Worm (Caenorhabditis elegans): ENCODE measurements around the gene T11F9.1.
A peak's percentile ranks its signal among the peaks of the same experiment; 100 is the strongest.

T11F9.1 gene

DNA sequence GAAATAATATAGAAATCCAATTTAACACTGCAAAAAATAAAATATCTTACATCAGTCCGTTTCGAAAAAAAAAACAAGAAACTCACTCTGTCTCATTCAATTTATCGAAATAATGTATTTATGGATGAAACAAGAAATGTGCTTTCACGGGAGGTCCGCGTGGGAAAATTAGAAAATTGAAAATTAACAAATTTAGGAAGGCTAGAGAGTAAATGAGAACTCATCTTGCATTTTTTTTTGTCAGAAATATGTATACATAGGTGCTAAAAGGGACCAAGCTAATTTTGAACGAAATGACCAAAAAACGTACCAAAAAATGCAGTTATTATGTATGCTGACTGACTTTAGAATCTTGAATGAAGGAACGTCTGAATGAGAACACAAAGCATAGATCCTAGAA, 34.8 kb upstream of the T11F9.1 start, which contains the start of gene T26H10.2:
Gene T26H10.2, minus strand, starts transcription at position 101 of the 400 bp plus-strand sequence.
- TF ChIP-seq nfya-1 (tag; optimal IDR thresholded peaks at IDR 0.05; ENCODE audit: insufficient read depth): no peak
- no peak for TF ChIP-seq nhr-43 (tag; optimal IDR thresholded peaks at IDR 0.05; ENCODE audit: poor library complexity, severe bottlenecking)
- TF ChIP-seq daf-12 (tag; optimal IDR thresholded peaks at IDR 0.05): no peak
- no peak for TF ChIP-seq eor-1 (tag; optimal IDR thresholded peaks at IDR 0.05)
- no peak for TF ChIP-seq sea-2 (GFP tag; optimal IDR thresholded peaks at IDR 0.05)
- no peak for TF ChIP-seq aly-2 (tag; optimal IDR thresholded peaks at IDR 0.05)
- TF ChIP-seq hmg-11 (tag; optimal IDR thresholded peaks at IDR 0.05): no peak
- no peak for TF ChIP-seq mdl-1 (tag; optimal IDR thresholded peaks at IDR 0.05)
- no peak for TF ChIP-seq egl-27 (tag; optimal IDR thresholded peaks at IDR 0.05)
- TF ChIP-seq nhr-11 (tag; optimal IDR thresholded peaks at IDR 0.05): no peak
- TF ChIP-seq skn-1 (tag; optimal IDR thresholded peaks at IDR 0.05): no peak
- no peak for TF ChIP-seq lin-39 (tag; optimal IDR thresholded peaks at IDR 0.05)
- TF ChIP-seq nhr-25 (tag; optimal IDR thresholded peaks at IDR 0.05): no peak
- no peak for TF ChIP-seq fos-1 (tag; optimal IDR thresholded peaks at IDR 0.05)

DNA sequence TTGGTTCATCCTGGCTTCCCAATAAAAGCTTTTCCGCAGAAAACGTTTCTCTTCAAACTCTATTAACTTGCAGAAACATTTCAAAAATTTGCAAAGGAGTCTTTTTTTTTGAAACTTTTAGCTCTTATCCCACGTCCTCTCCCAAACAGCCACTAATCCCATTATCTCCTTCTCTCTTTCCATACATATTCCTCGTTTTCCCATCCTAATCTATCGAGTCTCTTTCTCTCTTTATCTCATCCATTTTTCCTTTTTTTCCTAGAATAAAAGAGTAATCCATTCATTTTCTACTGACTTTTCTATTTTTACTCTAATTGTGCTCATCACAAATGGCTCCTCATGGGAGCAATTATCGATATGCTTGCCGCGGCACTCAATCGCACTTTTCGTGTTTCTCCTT, 30.6 kb upstream of the T11F9.1 start:
- TF ChIP-seq unc-39 (tag; optimal IDR thresholded peaks at IDR 0.05) (no peak), lsy-12 (tag; optimal IDR thresholded peaks at IDR 0.05) (no peak), fkh-2 (tag; optimal IDR thresholded peaks at IDR 0.05) (no peak), nhr-23 (tag; optimal IDR thresholded peaks at IDR 0.05) (no peak), zag-1 (tag; optimal IDR thresholded peaks at IDR 0.05) (no peak), jun-1 (tag; optimal IDR thresholded peaks at IDR 0.05) (no peak), sea-2 (GFP tag; optimal IDR thresholded peaks at IDR 0.05) (no peak), nfya-1 (tag; optimal IDR thresholded peaks at IDR 0.05; ENCODE audit: insufficient read depth) (peak; percentile 9), nhr-67 (tag; optimal IDR thresholded peaks at IDR 0.05) (no peak), ceh-9 (tag; optimal IDR thresholded peaks at IDR 0.05) (no peak), tbx-2 (tag; optimal IDR thresholded peaks at IDR 0.05) (peak; percentile 42), fkh-10 (GFP tag; optimal IDR thresholded peaks at IDR 0.05) (no peak), elt-2 (tag; optimal IDR thresholded peaks at IDR 0.05) (no peak), ceh-28 (tag; optimal IDR thresholded peaks at IDR 0.05) (no peak)

DNA sequence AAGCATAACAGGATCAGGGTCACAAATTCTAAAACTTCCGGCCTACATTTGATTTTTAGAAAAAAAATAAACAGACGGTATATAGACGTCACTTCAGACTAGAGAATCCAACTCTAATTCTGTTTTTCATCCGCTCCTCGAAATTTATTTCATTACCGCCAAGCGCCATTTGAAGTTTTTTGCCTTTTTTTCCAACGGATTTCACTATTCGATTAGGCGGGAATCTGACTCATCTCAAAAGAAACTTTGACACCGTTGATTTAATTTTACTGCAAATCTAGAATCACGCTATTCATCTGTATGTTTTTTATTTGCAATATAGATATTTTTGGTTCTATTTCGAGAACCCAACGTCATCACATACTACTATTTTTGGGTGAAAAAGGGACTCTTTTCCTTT, 28.5 kb upstream of the T11F9.1 start:
- TF ChIP-seq mml-1 (tag; optimal IDR thresholded peaks at IDR 0.05) (no peak), ceh-28 (tag; optimal IDR thresholded peaks at IDR 0.05) (no peak), fkh-10 (GFP tag; optimal IDR thresholded peaks at IDR 0.05) (peak; percentile 72), elt-3 (tag; optimal IDR thresholded peaks at IDR 0.05) (no peak), egl-5 (tag; optimal IDR thresholded peaks at IDR 0.05) (no peak), nhr-25 (tag; optimal IDR thresholded peaks at IDR 0.05) (no peak), zag-1 (tag; optimal IDR thresholded peaks at IDR 0.05) (no peak)

DNA sequence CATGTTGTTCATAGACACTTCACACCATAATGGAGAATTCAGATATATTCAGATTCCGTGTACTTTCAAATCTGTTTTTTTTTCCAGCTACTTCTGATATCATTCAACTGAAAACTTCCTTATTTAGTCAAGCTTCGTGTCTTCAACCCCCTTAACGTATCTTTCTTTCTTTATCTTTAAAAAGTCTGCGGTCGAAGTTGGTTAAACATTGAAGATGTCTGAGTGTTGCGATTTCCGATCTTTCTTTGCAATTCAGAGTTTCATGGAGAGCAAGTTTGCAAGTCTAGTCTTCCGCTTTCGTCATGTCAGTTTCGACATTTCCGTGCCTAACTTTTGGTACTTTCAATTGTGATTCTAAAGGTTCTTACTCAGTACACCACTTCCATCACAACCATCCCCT, 24.1 kb upstream of the T11F9.1 start:
- TF ChIP-seq ceh-28 (tag; optimal IDR thresholded peaks at IDR 0.05) (no peak), elt-1 (tag; optimal IDR thresholded peaks at IDR 0.05) (no peak), nhr-28 (tag; optimal IDR thresholded peaks at IDR 0.05) (no peak), nhr-43 (tag; optimal IDR thresholded peaks at IDR 0.05; ENCODE audit: poor library complexity, severe bottlenecking) (no peak), lsy-12 (tag; optimal IDR thresholded peaks at IDR 0.05) (no peak), lin-15B (tag; optimal IDR thresholded peaks at IDR 0.05) (no peak), fkh-10 (GFP tag; optimal IDR thresholded peaks at IDR 0.05) (no peak), pqm-1 (tag; optimal IDR thresholded peaks at IDR 0.05) (no peak), nhr-76 (tag; optimal IDR thresholded peaks at IDR 0.05) (no peak), jun-1 (tag; optimal IDR thresholded peaks at IDR 0.05) (no peak)

DNA sequence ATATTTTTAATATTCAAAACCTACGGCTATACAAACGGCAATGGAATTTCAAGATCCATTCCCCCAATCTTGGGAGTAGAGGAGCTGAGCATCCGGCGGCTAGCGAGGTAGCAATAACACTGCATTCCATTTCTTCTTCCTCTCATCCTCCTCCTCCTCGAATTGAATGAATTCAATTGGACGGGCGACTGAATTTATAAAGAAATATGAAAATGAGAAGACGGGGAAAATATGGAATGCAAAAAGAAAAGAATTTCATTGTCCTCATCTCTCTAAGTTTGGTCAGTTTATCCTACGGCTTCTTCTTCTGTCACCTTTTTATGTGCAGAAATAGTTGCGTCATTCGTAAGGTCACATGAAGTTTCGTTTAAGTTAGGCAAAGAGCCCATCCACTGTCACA, 22.9 kb upstream of the T11F9.1 start:
- no peak for TF ChIP-seq nhr-77 (tag; optimal IDR thresholded peaks at IDR 0.05)
- no peak for TF ChIP-seq elt-1 (tag; optimal IDR thresholded peaks at IDR 0.05)
- TF ChIP-seq nhr-11 (tag; optimal IDR thresholded peaks at IDR 0.05): no peak
